Fruit fly (Drosophila melanogaster) whole organism: Measurements from ENCODE around the gene GATAd.

Experiments
- CG8478 ChIP-seq: fragments of >200 bp; optimal IDR thresholded peaks from 2 replicates; lab custom pipeline; 2018; ENCODE audit warnings: inconsistent platforms
- Dll ChIP-seq: fragments of >200 bp; optimal IDR thresholded peaks from 2 replicates; lab custom pipeline; 2017
- EcR ChIP-seq, 2 experiments: fragments of >200 bp; optimal IDR thresholded peaks; 2 replicates each; lab custom pipeline; 2017; ENCODE audit warnings: missing biosample characterization in 2 of 2, missing genetic modification characterization in 2 of 2, missing genetic modification reagents in 2 of 2
- pan ChIP-seq: fragments of >200 bp; optimal IDR thresholded peaks from 2 replicates; lab custom pipeline; 2017
- psq ChIP-seq: fragments of >200 bp; optimal IDR thresholded peaks from 2 replicates; lab custom pipeline; 2017
- usp ChIP-seq: fragments of >200 bp; optimal IDR thresholded peaks from 2 replicates; lab custom pipeline; 2017; ENCODE audit warnings: missing biosample characterization, missing genetic modification characterization, mixed read lengths

The GATAd gene

dm6 chr2L:10327790-10328189 lies 5.7 kb upstream of the GATAd start, which contains the start of gene RnrL:
Gene RnrL, minus strand, starts transcription at chr2L:10327943.
- TF ChIP-seq CG8478 (lab: Kevin White, UChicago) (no peak), pan (no peak), psq (no peak), usp (GFP tag; lab: Kevin White, UChicago) (no peak), Dll (lab: Kevin White, UChicago) (no peak), EcR (GFP tag; optimal IDR thresholded peaks at IDR 0.05; lab: Kevin White, UChicago) (no peak)

DNA sequence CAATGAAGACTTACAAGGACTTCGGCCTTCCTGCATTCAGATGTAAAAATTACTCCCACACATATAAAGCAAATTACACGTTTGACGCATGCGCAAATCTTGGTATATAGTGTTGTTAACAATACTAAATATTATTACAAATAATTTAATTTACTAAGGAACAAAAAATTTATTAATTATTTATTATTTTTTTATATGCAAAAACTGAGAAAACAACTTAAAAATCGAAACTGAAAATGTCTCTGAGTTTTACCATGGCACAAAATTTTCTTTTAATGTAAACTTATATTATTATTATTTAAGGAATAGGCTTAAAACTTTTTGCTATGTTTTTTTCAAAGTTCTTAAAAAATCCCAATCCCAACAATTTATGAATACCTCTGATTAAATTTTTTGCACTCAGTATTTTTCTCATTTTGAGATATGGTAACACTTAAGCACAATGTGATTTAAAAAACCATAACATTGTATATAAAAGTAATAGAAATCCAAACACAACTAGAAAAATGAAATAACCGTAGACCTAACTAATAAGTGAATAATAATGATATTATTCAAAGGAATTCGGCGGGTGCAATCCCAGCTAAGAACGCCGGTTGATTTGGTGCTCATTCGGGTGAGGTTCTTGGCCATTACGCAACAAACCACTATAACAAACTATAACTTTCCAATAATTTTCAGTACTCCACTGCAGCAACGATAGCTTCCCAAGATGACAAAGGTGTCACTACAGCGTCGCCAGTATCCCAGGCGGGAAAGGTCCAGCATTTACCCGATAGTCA lies 2.3 kb upstream of the GATAd start, which contains the start of the genes Schip1 and Cox10:
Schip1 (minus strand) TSS at position 51 of the 782 bp plus-strand sequence.
Cox10 (plus strand) TSS at position 406 of the 782 bp plus-strand sequence.
- TF ChIP-seq Dll (lab: Kevin White, UChicago), result no peak
- TF ChIP-seq CG8478 (lab: Kevin White, UChicago), result no peak
- TF ChIP-seq EcR (GFP tag; optimal IDR thresholded peaks at IDR 0.05; lab: Kevin White, UChicago), result no peak
- TF ChIP-seq psq, result no peak
- no peak for TF ChIP-seq pan
- TF ChIP-seq usp (GFP tag; lab: Kevin White, UChicago), result no peak

dm6 chr2L:10334213-10334612 lies 679 bp downstream of the GATAd start:
- TF ChIP-seq Dll (lab: Kevin White, UChicago), result no peak
- no peak for TF ChIP-seq EcR (GFP tag; optimal IDR thresholded peaks at IDR 0.05; lab: Kevin White, UChicago)
- no peak for TF ChIP-seq usp (GFP tag; lab: Kevin White, UChicago)
- no peak for TF ChIP-seq pan
- no peak for TF ChIP-seq psq
- no peak for TF ChIP-seq CG8478 (lab: Kevin White, UChicago)

dm6 chr2L:10334854-10335277 lies 1.3 kb downstream of the GATAd start:
- TF ChIP-seq EcR (GFP tag; optimal IDR thresholded peaks at IDR 0.05; lab: Kevin White, UChicago), result no peak
- peak; percentile 74 for TF ChIP-seq CG8478 (lab: Kevin White, UChicago)
- no peak for TF ChIP-seq Dll (lab: Kevin White, UChicago)
- TF ChIP-seq psq, result no peak
- no peak for TF ChIP-seq usp (GFP tag; lab: Kevin White, UChicago)
- no peak for TF ChIP-seq pan

- TF ChIP-seq psq (no peak), pan (no peak)
Measured at dm6 chr2L:10339212-10339721, 5.7 kb downstream of the GATAd start, which contains the start of gene SamDC. Gene SamDC, plus strand, starts transcription at chr2L:10339457.

DNA sequence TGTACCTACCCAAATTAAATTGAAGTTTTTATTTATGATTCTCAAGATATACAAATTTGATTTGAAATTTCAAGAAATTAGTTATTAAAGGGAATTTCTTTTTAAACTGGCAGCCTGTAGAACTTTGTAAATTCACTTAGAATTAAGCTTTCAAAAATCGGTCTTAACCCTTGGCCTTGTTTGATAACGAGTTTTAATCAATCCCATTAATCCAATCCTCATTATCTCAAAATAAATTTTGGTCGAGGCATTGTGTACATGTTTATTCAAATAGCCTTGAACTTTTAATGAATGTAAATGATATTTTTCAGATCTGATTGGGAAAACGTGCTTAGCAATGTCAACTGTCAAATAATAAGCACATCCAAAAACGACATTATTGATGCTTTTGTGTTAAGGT lies 6.3 kb downstream of the GATAd start:
- TF ChIP-seq psq, result no peak
- TF ChIP-seq Dll (lab: Kevin White, UChicago), result no peak
- TF ChIP-seq CG8478 (lab: Kevin White, UChicago), result no peak
- TF ChIP-seq usp (GFP tag; lab: Kevin White, UChicago), result no peak
- TF ChIP-seq pan, result no peak
- TF ChIP-seq EcR (GFP tag; optimal IDR thresholded peaks at IDR 0.05; lab: Kevin White, UChicago), result no peak

DNA sequence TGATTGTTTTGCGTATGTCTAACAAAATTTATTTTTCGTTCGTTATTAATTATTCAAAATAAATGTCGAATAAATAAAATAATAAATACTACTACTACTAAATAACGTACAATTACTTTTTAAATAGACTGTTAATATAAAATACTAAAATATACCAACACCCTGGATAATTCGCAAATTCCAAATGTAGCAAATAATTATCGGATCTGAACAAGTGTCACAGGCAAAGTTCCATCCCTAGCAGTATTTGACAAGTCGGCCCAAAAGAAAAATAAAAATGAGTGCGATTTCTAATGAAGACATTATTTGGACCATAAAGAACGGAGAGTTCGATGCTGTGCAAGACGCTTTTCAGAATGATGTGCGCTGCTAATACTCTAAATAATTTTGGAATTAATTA lies 7.9 kb downstream of the GATAd start, which contains the start of gene CG31715:
CG31715 (plus strand) TSS at position 212 of the 400 bp plus-strand sequence.
- TF ChIP-seq Dll (lab: Kevin White, UChicago), result no peak
- TF ChIP-seq psq, result no peak
- TF ChIP-seq pan, result no peak
- no peak for TF ChIP-seq CG8478 (lab: Kevin White, UChicago)

DNA sequence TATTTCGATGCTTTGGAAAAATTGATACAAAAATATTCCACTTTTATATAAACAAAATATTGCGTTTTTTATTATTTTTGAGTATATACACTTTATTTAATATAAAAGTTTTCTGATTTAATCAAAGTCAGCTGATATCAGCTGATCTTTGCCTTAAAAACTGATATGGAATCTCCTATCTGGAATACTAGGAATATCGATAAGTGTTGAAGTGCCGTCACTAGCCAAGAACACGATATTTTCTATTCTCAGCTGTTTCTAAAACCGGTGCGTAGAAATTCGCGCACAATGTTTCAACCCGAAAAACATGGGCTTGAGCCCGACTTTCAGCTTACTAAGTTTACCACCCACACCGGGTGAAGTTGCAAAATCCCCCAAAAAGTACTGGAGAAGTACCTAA lies 8.9 kb downstream of the GATAd start, which contains the start of gene Sps2:
Sps2 (plus strand) TSS at position 124 of the 400 bp plus-strand sequence.
- no peak for TF ChIP-seq CG8478 (lab: Kevin White, UChicago)
- no peak for TF ChIP-seq usp (GFP tag; lab: Kevin White, UChicago)

- no peak for TF ChIP-seq usp (GFP tag; lab: Kevin White, UChicago)
- no peak for TF ChIP-seq psq
- no peak for TF ChIP-seq CG8478 (lab: Kevin White, UChicago)
- TF ChIP-seq pan, result no peak
- TF ChIP-seq Dll (lab: Kevin White, UChicago), result no peak
- no peak for TF ChIP-seq EcR (GFP tag; optimal IDR thresholded peaks at IDR 0.05; lab: Kevin White, UChicago)
Measured at dm6 chr2L:10344029-10344606, 10.6 kb downstream of the GATAd start, which contains the start of gene Frmd5. Gene Frmd5, plus strand, starts transcription at chr2L:10344442.

- no peak for TF ChIP-seq Dll (lab: Kevin White, UChicago)
- TF ChIP-seq CG8478 (lab: Kevin White, UChicago), result no peak
- no peak for TF ChIP-seq usp (GFP tag; lab: Kevin White, UChicago)
- TF ChIP-seq EcR (GFP tag; optimal IDR thresholded peaks at IDR 0.05; lab: Kevin White, UChicago), result no peak
Measured at dm6 chr2L:10351130-10351529, 17.6 kb downstream of the GATAd start.

DNA sequence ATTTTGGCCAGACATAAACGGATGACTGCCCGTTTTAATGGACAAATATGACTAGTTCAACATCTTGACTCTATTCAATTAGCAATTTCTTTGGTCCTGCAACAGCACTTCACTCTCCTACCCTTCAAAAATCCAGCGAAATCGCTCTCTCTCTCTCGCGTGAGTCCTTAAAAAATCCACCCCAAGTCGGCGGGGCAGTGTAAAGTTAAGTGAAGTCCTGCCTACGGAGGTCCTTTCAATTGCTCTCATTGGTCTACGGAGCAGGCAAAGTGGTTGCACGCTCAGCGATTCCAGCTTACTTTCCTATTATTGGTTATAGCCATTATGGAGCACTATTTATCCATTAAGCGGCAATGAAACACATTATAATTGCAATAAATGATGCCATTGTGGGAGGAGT lies 20.3 kb downstream of the GATAd start, which contains the start of gene CG34367:
CG34367 (minus strand) TSS at position 35 of the 400 bp plus-strand sequence.
- TF ChIP-seq usp (GFP tag; lab: Kevin White, UChicago) (no peak), Dll (lab: Kevin White, UChicago) (no peak), pan (no peak), CG8478 (lab: Kevin White, UChicago) (no peak), psq (no peak)

dm6 chr2L:10356508-10356907 lies 23.0 kb downstream of the GATAd start, which contains the start of the genes CtsL4 and ClpP:
Gene CtsL4, minus strand, starts transcription at chr2L:10356597.
Gene ClpP, plus strand, starts transcription at chr2L:10356795.
- TF ChIP-seq EcR (GFP tag; optimal IDR thresholded peaks at IDR 0.05; lab: Kevin White, UChicago) (no peak), Dll (lab: Kevin White, UChicago) (no peak), usp (GFP tag; lab: Kevin White, UChicago) (no peak), CG8478 (lab: Kevin White, UChicago) (no peak), pan (no peak), psq (no peak)
